Worm (Caenorhabditis elegans) whole organism, L2 larva: ENCODE results near the gene F56C3.3.
A peak's percentile ranks its signal among the peaks of the same experiment; 100 is the strongest.

Source experiments
- ceh-16 ChIP-seq: fragments of 150-350 bp; optimal IDR thresholded peaks from 2 replicates; lab custom pipeline; 2014; ENCODE audit warnings: missing biosample characterization, missing genetic modification characterization
- elt-1 ChIP-seq: fragments of 150-350 bp; optimal IDR thresholded peaks from 2 replicates; lab custom pipeline; 2014; ENCODE audit warnings: missing biosample characterization, missing genetic modification characterization
- elt-3 ChIP-seq: sonication (generic microtip); optimal IDR thresholded peaks from 2 replicates; lab custom pipeline; 2017; ENCODE audit warnings: missing biosample characterization, missing genetic modification characterization
- lsy-2 ChIP-seq, 2 experiments: fragments of 150-350 bp in 1 of 2; sonication (generic microtip) in 1 of 2; optimal IDR thresholded peaks; 2 replicates each; lab custom pipeline; 2014 to 2017; ENCODE audit warnings: missing biosample characterization in 2 of 2, missing genetic modification characterization in 2 of 2
- nhr-237 ChIP-seq: fragments of 150-350 bp; optimal IDR thresholded peaks from 2 replicates; lab custom pipeline; 2014; ENCODE audit warnings: missing biosample characterization, missing genetic modification characterization
- snpc-4 ChIP-seq: fragments of 150-350 bp; optimal IDR thresholded peaks from 2 replicates; lab custom pipeline; 2014; ENCODE audit warnings: missing biosample characterization, missing genetic modification characterization
- unc-62 ChIP-seq: fragments of 150-350 bp; optimal IDR thresholded peaks from 2 replicates; lab custom pipeline; 2014; ENCODE audit warnings: missing biosample characterization, missing genetic modification reagents, missing genetic modification characterization

ce11 chrX:1338906-1339673 lies 19.1 kb downstream of the F56C3.3 start:
- TF ChIP-seq elt-3 (tag; lab: Kevin White, UChicago) (no peak), elt-1 (tag; lab: Kevin White, UChicago) (no peak), lsy-2 (tag; optimal IDR thresholded peaks at IDR 0.05; lab: Kevin White, UChicago) (peak; percentile 22 to 37), unc-62 (GFP tag; lab: Kevin White, UChicago) (no peak), nhr-237 (tag; lab: Kevin White, UChicago) (no peak), snpc-4 (tag; lab: Kevin White, UChicago) (no peak), ceh-16 (tag; lab: Kevin White, UChicago) (no peak)
